Fruit fly (Drosophila melanogaster) whole organism, wandering third instar larva: ENCODE results near the gene CG15144.

Experiments
- Abd-B ChIP-seq: fragments of >200 bp; optimal IDR thresholded peaks from 2 replicates; lab custom pipeline; 2017; ENCODE audit warnings: missing biosample characterization, missing genetic modification characterization
- CG32264 ChIP-seq: fragments of 200-800 bp; sonication (Bioruptor generic); optimal IDR thresholded peaks from 2 replicates; lab custom pipeline; 2016; ENCODE audit warnings: missing biosample characterization, missing genetic modification characterization
- CG9705 ChIP-seq: fragments of 200-800 bp; sonication (Bioruptor generic); optimal IDR thresholded peaks from 2 replicates; lab custom pipeline; 2018; ENCODE audit warnings: missing biosample characterization, mild to moderate bottlenecking, missing genetic modification characterization
- CrebA ChIP-seq: fragments of 200-800 bp; sonication (Bioruptor generic); optimal IDR thresholded peaks from 2 replicates; lab custom pipeline; 2016; ENCODE audit warnings: missing biosample characterization, mild to moderate bottlenecking, missing genetic modification characterization, borderline replicate concordance
- Dfd ChIP-seq: fragments of >200 bp; optimal IDR thresholded peaks from 2 replicates; lab custom pipeline; 2017; ENCODE audit warnings: missing biosample characterization, missing genetic modification characterization
- Dif ChIP-seq: fragments of 200-275, 200-300 bp; sonication (Bioruptor generic); optimal IDR thresholded peaks from 2 replicates; lab custom pipeline; 2018; ENCODE audit warnings: missing biosample characterization, missing genetic modification characterization; ENCODE audit not compliant: partially characterized antibody
- GATAd ChIP-seq: sonication (Bioruptor generic); optimal IDR thresholded peaks from 2 replicates; lab custom pipeline; 2016; ENCODE audit warnings: missing biosample characterization, missing genetic modification characterization
- HLH106 ChIP-seq: fragments of 200-800 bp; optimal IDR thresholded peaks from 3 replicates; lab custom pipeline; 2019; ENCODE audit warnings: missing biosample characterization, mild to moderate bottlenecking, missing genetic modification characterization, moderate library complexity
- Hnf4 ChIP-seq: fragments of 200-800 bp; sonication (Bioruptor generic); optimal IDR thresholded peaks from 2 replicates; lab custom pipeline; 2016; ENCODE audit warnings: missing biosample characterization, mild to moderate bottlenecking, missing genetic modification characterization
- Hr78 ChIP-seq: fragments of >200 bp; optimal IDR thresholded peaks from 2 replicates; lab custom pipeline; 2017; ENCODE audit warnings: missing biosample characterization, missing genetic modification characterization
- Hr83 ChIP-seq: fragments of 200-300 bp; sonication (Bioruptor generic); optimal IDR thresholded peaks from 2 replicates; lab custom pipeline; 2016; ENCODE audit warnings: missing biosample characterization, mild to moderate bottlenecking, missing genetic modification characterization, moderate library complexity; ENCODE audit not compliant: poor library complexity, severe bottlenecking
- Jra ChIP-seq: sonication (Bioruptor generic); optimal IDR thresholded peaks from 2 replicates; lab custom pipeline; 2016; ENCODE audit warnings: missing biosample characterization, missing genetic modification characterization
- Mio ChIP-seq: sonication (Bioruptor generic); optimal IDR thresholded peaks from 2 replicates; lab custom pipeline; 2016; ENCODE audit warnings: missing biosample characterization, missing genetic modification characterization
- Myc ChIP-seq: fragments of >200 bp; optimal IDR thresholded peaks from 2 replicates; lab custom pipeline; 2017
- N ChIP-seq: fragments of >200 bp; optimal IDR thresholded peaks from 2 replicates; lab custom pipeline; 2018; ENCODE audit warnings: missing biosample characterization, missing external identifiers, missing genetic modification characterization
- OdsH ChIP-seq: fragments of 200-800 bp; sonication (Bioruptor generic); optimal IDR thresholded peaks from 2 replicates; lab custom pipeline; 2016; ENCODE audit warnings: missing biosample characterization, mild to moderate bottlenecking, missing genetic modification characterization
- Rel ChIP-seq, 2 experiments: fragments of 200-800 bp; sonication (Bioruptor generic) in 1 of 2; optimal IDR thresholded peaks; 2 replicates in 1 of 2; 3 replicates in 1 of 2; lab custom pipeline; 2016 to 2019; ENCODE audit warnings: mild to moderate bottlenecking in 2 of 2, missing biosample characterization in 2 of 2, missing genetic modification characterization in 2 of 2, moderate library complexity in 1 of 2
- Sp1 ChIP-seq: fragments of 200-800 bp; sonication (Bioruptor generic); optimal IDR thresholded peaks from 3 replicates; lab custom pipeline; 2019; ENCODE audit warnings: missing biosample characterization, mild to moderate bottlenecking, missing genetic modification characterization, moderate library complexity
- Vsx2 ChIP-seq: fragments of 200-300, 225-300 bp; sonication (Bioruptor generic); optimal IDR thresholded peaks from 2 replicates; lab custom pipeline; 2018; ENCODE audit warnings: missing biosample characterization, missing genetic modification characterization; ENCODE audit not compliant: partially characterized antibody
- br ChIP-seq: fragments of 200-800 bp; sonication (Bioruptor generic); optimal IDR thresholded peaks from 2 replicates; lab custom pipeline; 2016; ENCODE audit warnings: missing biosample characterization, missing genetic modification characterization
- brk ChIP-seq: fragments of 200-800 bp; sonication (Bioruptor generic); optimal IDR thresholded peaks from 2 replicates; lab custom pipeline; 2016; ENCODE audit warnings: missing biosample characterization, mild to moderate bottlenecking, missing genetic modification characterization
- dl ChIP-seq, 2 experiments: fragments of 175-275, 200-275 bp in 1 of 2; fragments of 200-275 bp in 1 of 2; sonication (Bioruptor generic); optimal IDR thresholded peaks; lab custom pipeline; 2018; ENCODE audit warnings: mild to moderate bottlenecking in 2 of 2, missing biosample characterization in 2 of 2, missing genetic modification characterization in 2 of 2, moderate library complexity in 2 of 2; ENCODE audit not compliant: partially characterized antibody in 2 of 2, insufficient read depth in 1 of 2
- dmrt93B ChIP-seq: fragments of 200-800 bp; sonication (Bioruptor generic); optimal IDR thresholded peaks from 2 replicates; lab custom pipeline; 2018; ENCODE audit warnings: missing biosample characterization, mild to moderate bottlenecking, missing genetic modification characterization
- dsf ChIP-seq: sonication (Bioruptor generic); optimal IDR thresholded peaks from 2 replicates; lab custom pipeline; 2016; ENCODE audit warnings: missing biosample characterization, missing genetic modification characterization, borderline replicate concordance
- ey ChIP-seq: fragments of 200-800 bp; sonication (Bioruptor generic); optimal IDR thresholded peaks from 2 replicates; lab custom pipeline; 2016; ENCODE audit warnings: missing biosample characterization, missing genetic modification characterization
- foxo ChIP-seq, 2 experiments: fragments of 200-800 bp; sonication (Bioruptor generic); optimal IDR thresholded peaks; 2 replicates in 1 of 2; 3 replicates in 1 of 2; lab custom pipeline; 2016 to 2017; ENCODE audit warnings: missing biosample characterization in 2 of 2, missing genetic modification characterization in 2 of 2
- fru ChIP-seq: fragments of 200-800 bp; sonication (Bioruptor generic); optimal IDR thresholded peaks from 3 replicates; lab custom pipeline; 2016; ENCODE audit warnings: missing biosample characterization, mild to moderate bottlenecking, missing genetic modification characterization
- h ChIP-seq: fragments of 200-800 bp; sonication (Bioruptor generic); optimal IDR thresholded peaks from 3 replicates; lab custom pipeline; 2016; ENCODE audit warnings: missing biosample characterization, mild to moderate bottlenecking, missing genetic modification characterization
- jim ChIP-seq: fragments of 175-275, 200-325 bp; sonication (Bioruptor generic); optimal IDR thresholded peaks from 2 replicates; lab custom pipeline; 2016; ENCODE audit warnings: missing biosample characterization, mild to moderate bottlenecking, missing genetic modification characterization
- lola ChIP-seq: fragments of >200 bp; optimal IDR thresholded peaks from 2 replicates; lab custom pipeline; 2017; ENCODE audit warnings: missing biosample characterization, missing genetic modification characterization
- pan ChIP-seq: fragments of >200 bp; optimal IDR thresholded peaks from 2 replicates; lab custom pipeline; 2017
- psq ChIP-seq: fragments of 200-800 bp; sonication (Bioruptor generic); optimal IDR thresholded peaks from 3 replicates; lab custom pipeline; 2017; ENCODE audit warnings: missing biosample characterization, mild to moderate bottlenecking, missing genetic modification characterization, moderate library complexity
- rgr ChIP-seq: fragments of 200-800 bp; sonication (Bioruptor generic); optimal IDR thresholded peaks from 3 replicates; lab custom pipeline; 2016; ENCODE audit warnings: missing biosample characterization, mild to moderate bottlenecking, missing genetic modification characterization
- sage ChIP-seq: fragments of 200-800 bp; sonication (Bioruptor generic); optimal IDR thresholded peaks from 2 replicates; lab custom pipeline; 2016; ENCODE audit warnings: missing biosample characterization, mild to moderate bottlenecking, missing genetic modification characterization
- sv ChIP-seq: fragments of 200-800 bp; sonication (Bioruptor generic); optimal IDR thresholded peaks from 3 replicates; lab custom pipeline; 2016; ENCODE audit warnings: missing biosample characterization, missing genetic modification characterization
- tai ChIP-seq: sonication (Bioruptor generic); optimal IDR thresholded peaks from 2 replicates; lab custom pipeline; 2016; ENCODE audit warnings: missing biosample characterization, missing genetic modification characterization
- usp ChIP-seq: fragments of >200 bp; optimal IDR thresholded peaks from 2 replicates; lab custom pipeline; 2017; ENCODE audit warnings: missing biosample characterization, missing genetic modification characterization
- woc ChIP-seq: sonication (Bioruptor generic); optimal IDR thresholded peaks from 2 replicates; lab custom pipeline; 2016; ENCODE audit warnings: missing biosample characterization, mild to moderate bottlenecking, missing genetic modification characterization

CG15144 gene

dm6 chr2L:17486264-17486663 is 42.7 kb downstream of the CG15144 start, which contains the start of gene CG43220:
CG43220 (plus strand) TSS chr2L:17486564.
- no peak for TF ChIP-seq woc
- TF ChIP-seq sage (GFP tag; lab: Kevin White, UChicago), result no peak
- no peak for TF ChIP-seq Mio (GFP tag; lab: Kevin White, UChicago)
- no peak for TF ChIP-seq Sp1 (GFP tag; lab: Kevin White, UChicago)
- TF ChIP-seq dmrt93B (GFP tag; lab: Kevin White, UChicago), result no peak
- no peak for TF ChIP-seq foxo (GFP tag; optimal IDR thresholded peaks at IDR 0.05; lab: Kevin White, UChicago)
- no peak for TF ChIP-seq Vsx2 (GFP tag; lab: Kevin White, UChicago)
- TF ChIP-seq dsf (GFP tag; lab: Kevin White, UChicago), result no peak
- no peak for TF ChIP-seq br (GFP tag; lab: Kevin White, UChicago)
- TF ChIP-seq h (GFP tag; lab: Kevin White, UChicago), result no peak
- no peak for TF ChIP-seq usp (GFP tag; lab: Kevin White, UChicago)

- TF ChIP-seq psq (GFP tag; lab: Kevin White, UChicago) (no peak), foxo (GFP tag; optimal IDR thresholded peaks at IDR 0.05; lab: Kevin White, UChicago) (no peak), Abd-B (no peak), usp (GFP tag; lab: Kevin White, UChicago) (no peak)
Observed at dm6 chr2L:17485457-17485856, 43.5 kb downstream of the CG15144 start, which contains the start of the genes CG43221 and CG43645. CG43221 (plus strand) TSS chr2L:17485757. CG43645 (plus strand) TSS chr2L:17485757.

dm6 chr2L:17484174-17484573 is 44.7 kb downstream of the CG15144 start, which contains the start of the genes GCS2beta and CG5131:
GCS2beta (minus strand) TSS chr2L:17484307.
CG5131 (plus strand) TSS chr2L:17484501.
- TF ChIP-seq Vsx2 (GFP tag; lab: Kevin White, UChicago), result no peak
- peak; percentile 77 for TF ChIP-seq Sp1 (GFP tag; lab: Kevin White, UChicago)
- TF ChIP-seq dl (GFP tag; optimal IDR thresholded peaks at IDR 0.05; lab: Kevin White, UChicago; ENCODE audit: insufficient read depth in 1 of 2, partially characterized antibody in 2 of 2), result no peak
- peak; percentile 81 for TF ChIP-seq dmrt93B (GFP tag; lab: Kevin White, UChicago)
- TF ChIP-seq sv, result peak; percentile 92
- TF ChIP-seq woc, result peak; percentile 74
- TF ChIP-seq foxo (GFP tag; optimal IDR thresholded peaks at IDR 0.05; lab: Kevin White, UChicago), result peak; percentile 70 to 98
- peak; percentile 96 for TF ChIP-seq ey (GFP tag; lab: Kevin White, UChicago)
- TF ChIP-seq N, result no peak
- no peak for TF ChIP-seq Dif (GFP tag; lab: Kevin White, UChicago)
- TF ChIP-seq jim, result peak; percentile 71
- peak; percentile 84 for TF ChIP-seq psq (GFP tag; lab: Kevin White, UChicago)
- TF ChIP-seq Hr78 (GFP tag; lab: Kevin White, UChicago), result no peak
- TF ChIP-seq fru (GFP tag; lab: Kevin White, UChicago), result peak; percentile 93
- TF ChIP-seq rgr, result peak; percentile 97
- TF ChIP-seq pan (lab: Kevin White, UChicago), result no peak
- no peak for TF ChIP-seq Myc (lab: Kevin White, UChicago)
- peak; percentile 74 for TF ChIP-seq CG9705
- no peak for TF ChIP-seq usp (GFP tag; lab: Kevin White, UChicago)
- peak; percentile 95 for TF ChIP-seq h (GFP tag; lab: Kevin White, UChicago)
- peak; percentile 92 for TF ChIP-seq OdsH
- no peak for TF ChIP-seq Rel (GFP tag; optimal IDR thresholded peaks at IDR 0.05; lab: Kevin White, UChicago)
- TF ChIP-seq Rel (tag; optimal IDR thresholded peaks at IDR 0.05; lab: Kevin White, UChicago), result peak; percentile 43
- TF ChIP-seq GATAd, result peak; percentile 92
- TF ChIP-seq dsf (GFP tag; lab: Kevin White, UChicago), result peak; percentile 87
- TF ChIP-seq Mio (GFP tag; lab: Kevin White, UChicago), result peak; percentile 79
- TF ChIP-seq br (GFP tag; lab: Kevin White, UChicago), result peak; percentile 94
- no peak for TF ChIP-seq Dfd
- TF ChIP-seq Hnf4 (GFP tag; lab: Kevin White, UChicago), result peak; percentile 96
- TF ChIP-seq Hr83 (GFP tag; lab: Kevin White, UChicago), result peak; percentile 89
- TF ChIP-seq tai (GFP tag; lab: Kevin White, UChicago), result peak; percentile 97
- no peak for TF ChIP-seq lola (GFP tag; lab: Kevin White, UChicago)
- TF ChIP-seq Jra (GFP tag; lab: Kevin White, UChicago), result peak; percentile 87
- TF ChIP-seq Abd-B, result no peak
- TF ChIP-seq brk (GFP tag; lab: Kevin White, UChicago), result no peak
- peak; percentile 82 for TF ChIP-seq CG32264
- TF ChIP-seq CrebA (GFP tag; lab: Kevin White, UChicago), result no peak
- peak; percentile 92 for TF ChIP-seq HLH106
- peak; percentile 72 for TF ChIP-seq sage (GFP tag; lab: Kevin White, UChicago)
